Worm (Caenorhabditis elegans) whole organism, L1 larva: ENCODE measurements around the gene R08C7.11.

Experiments used
- C16A3.4 ChIP-seq: fragments of 150-350 bp; optimal IDR thresholded peaks from 2 replicates; lab custom pipeline; 2014; ENCODE audit warnings: missing biosample characterization, missing genetic modification characterization
- F16B12.6 ChIP-seq: fragments of 150-350 bp; optimal IDR thresholded peaks from 2 replicates; lab custom pipeline; 2014; ENCODE audit warnings: missing biosample characterization, missing genetic modification characterization
- aha-1 ChIP-seq: fragments of 150-350 bp; optimal IDR thresholded peaks from 2 replicates; lab custom pipeline; 2014; ENCODE audit warnings: missing biosample characterization, missing genetic modification characterization
- alr-1 ChIP-seq: fragments of 200-800 bp; sonication (Bioruptor generic); optimal IDR thresholded peaks from 2 replicates; lab custom pipeline; 2018; ENCODE audit warnings: borderline replicate concordance, mild to moderate bottlenecking, missing genetic modification characterization, missing compliant biosample characterization
- ama-1 ChIP-seq: fragments of 150-350 bp; optimal IDR thresholded peaks from 2 replicates; lab custom pipeline; 2014
- dsc-1 ChIP-seq: sonication (generic microtip); optimal IDR thresholded peaks from 2 replicates; lab custom pipeline; 2016; ENCODE audit warnings: mild to moderate bottlenecking, missing genetic modification characterization, missing compliant biosample characterization
- efl-1 ChIP-seq, 4 experiments: fragments of 150-350 bp; optimal IDR thresholded peaks in 3 of 4; peaks in 1 of 4; 1 replicate in 1 of 4; 2 replicates in 3 of 4; lab custom pipeline; 2014; ENCODE audit warnings: missing biosample characterization in 2 of 4, missing genetic modification characterization in 2 of 4, missing genetic modification reagents in 2 of 4
- egl-27 ChIP-seq, 2 experiments: fragments of 150-350 bp in 1 of 2; sonication (generic microtip); optimal IDR thresholded peaks; 3 replicates each; lab custom pipeline; 2017 to 2018; ENCODE audit warnings: missing biosample characterization in 2 of 2, missing genetic modification characterization in 2 of 2, missing genetic modification reagents in 2 of 2
- elt-3 ChIP-seq, 6 experiments: fragments of 150-350 bp in 1 of 6; sonication (generic microtip); optimal IDR thresholded peaks; 2 replicates each; lab custom pipeline; 2017 to 2018; ENCODE audit warnings: missing biosample characterization in 6 of 6, missing genetic modification characterization in 6 of 6, inconsistent platforms in 1 of 6
- ets-5 ChIP-seq: fragments of 200-800 bp; sonication (Bioruptor generic); IDR thresholded peaks from 2 replicates; pipeline ENCODE4 v1.3.6; 2022; ENCODE audit warnings: missing genetic modification characterization, missing compliant biosample characterization
- fkh-8 ChIP-seq: sonication (generic microtip); optimal IDR thresholded peaks from 2 replicates; lab custom pipeline; 2016; ENCODE audit warnings: mild to moderate bottlenecking, missing genetic modification characterization, missing compliant biosample characterization
- grh-1 ChIP-seq: fragments of 200-800 bp; sonication (Bioruptor generic); IDR thresholded peaks from 2 replicates; pipeline ENCODE4 v1.3.6; 2022; ENCODE audit warnings: missing genetic modification reagents, missing genetic modification characterization, missing compliant biosample characterization
- hlh-4 ChIP-seq: sonication (generic microtip); optimal IDR thresholded peaks from 2 replicates; lab custom pipeline; 2016; ENCODE audit warnings: mild to moderate bottlenecking, missing genetic modification characterization, missing compliant biosample characterization
- irx-1 ChIP-seq: sonication (generic microtip); optimal IDR thresholded peaks from 2 replicates; lab custom pipeline; 2016; ENCODE audit warnings: missing genetic modification characterization, missing compliant biosample characterization
- isw-1 ChIP-seq: fragments of 200-800 bp; sonication (Bioruptor generic); IDR thresholded peaks from 2 replicates; pipeline ENCODE4 v1.3.6; 2022; ENCODE audit warnings: missing genetic modification characterization, missing compliant biosample characterization
- jun-1 ChIP-seq: fragments of 150-350 bp; optimal IDR thresholded peaks from 2 replicates; lab custom pipeline; 2014; ENCODE audit warnings: missing biosample characterization, missing genetic modification reagents, missing genetic modification characterization
- lin-14 ChIP-seq: fragments of 200-800 bp; sonication (Bioruptor generic); optimal IDR thresholded peaks from 2 replicates; lab custom pipeline; 2018; ENCODE audit warnings: mild to moderate bottlenecking, missing genetic modification characterization, moderate library complexity, missing compliant biosample characterization
- mep-1 ChIP-seq: fragments of 150-350 bp; optimal IDR thresholded peaks from 2 replicates; lab custom pipeline; 2014; ENCODE audit warnings: missing biosample characterization, missing genetic modification characterization
- nhr-20 ChIP-seq: sonication (generic microtip); optimal IDR thresholded peaks from 2 replicates; lab custom pipeline; 2016; ENCODE audit warnings: mild to moderate bottlenecking, missing genetic modification characterization, missing compliant biosample characterization
- nhr-76 ChIP-seq: sonication (generic microtip); optimal IDR thresholded peaks from 2 replicates; lab custom pipeline; 2017; ENCODE audit warnings: missing biosample characterization, missing genetic modification characterization
- nhr-84 ChIP-seq: sonication (generic microtip); optimal IDR thresholded peaks from 2 replicates; lab custom pipeline; 2017; ENCODE audit warnings: missing biosample characterization, missing genetic modification characterization
- nhr-90 ChIP-seq: sonication (generic microtip); optimal IDR thresholded peaks from 2 replicates; lab custom pipeline; 2016; ENCODE audit warnings: mild to moderate bottlenecking, missing genetic modification characterization, missing compliant biosample characterization; ENCODE audit not compliant: poor library complexity
- snpc-4 ChIP-seq: fragments of 150-350 bp; optimal IDR thresholded peaks from 2 replicates; lab custom pipeline; 2014; ENCODE audit warnings: missing biosample characterization, missing genetic modification characterization
- snu-23 ChIP-seq: sonication (generic microtip); optimal IDR thresholded peaks from 2 replicates; lab custom pipeline; 2016; ENCODE audit warnings: missing genetic modification characterization, missing compliant biosample characterization
- sptf-1 ChIP-seq: fragments of 150-350 bp; optimal IDR thresholded peaks from 2 replicates; lab custom pipeline; 2014; ENCODE audit warnings: missing biosample characterization, missing genetic modification characterization
- sup-37 ChIP-seq: fragments of 200-800 bp; sonication (Bioruptor generic); optimal IDR thresholded peaks from 2 replicates; lab custom pipeline; 2018; ENCODE audit warnings: mild to moderate bottlenecking, missing genetic modification characterization, missing compliant biosample characterization
- tbx-2 ChIP-seq: sonication (generic microtip); optimal IDR thresholded peaks from 2 replicates; lab custom pipeline; 2016; ENCODE audit warnings: missing genetic modification characterization, missing compliant biosample characterization
- unc-30 ChIP-seq: sonication (generic microtip); optimal IDR thresholded peaks from 2 replicates; lab custom pipeline; 2017; ENCODE audit warnings: missing biosample characterization, missing genetic modification characterization
- unc-62 ChIP-seq: fragments of 150-350 bp; optimal IDR thresholded peaks from 2 replicates; lab custom pipeline; 2014; ENCODE audit warnings: missing biosample characterization, missing genetic modification reagents, missing genetic modification characterization
- unc-98 ChIP-seq: fragments of 200-800 bp; sonication (Bioruptor generic); IDR thresholded peaks from 2 replicates; pipeline ENCODE4 v1.3.6; 2022; ENCODE audit warnings: missing genetic modification characterization, missing compliant biosample characterization
- zag-1 ChIP-seq: fragments of 150-350 bp; optimal IDR thresholded peaks from 2 replicates; lab custom pipeline; 2014; ENCODE audit warnings: missing biosample characterization, missing genetic modification characterization
- zip-4 ChIP-seq: fragments of 200-800 bp; sonication (Bioruptor generic); optimal IDR thresholded peaks from 2 replicates; lab custom pipeline; 2018; ENCODE audit warnings: mild to moderate bottlenecking, missing genetic modification characterization, moderate library complexity, missing compliant biosample characterization
- ztf-11 ChIP-seq, 2 experiments: sonication (generic microtip); optimal IDR thresholded peaks; 2 replicates each; lab custom pipeline; 2016 to 2017; ENCODE audit warnings: missing genetic modification characterization in 2 of 2, missing biosample characterization in 1 of 2, missing compliant biosample characterization in 1 of 2
- ztf-4 ChIP-seq: fragments of 150-350 bp; optimal IDR thresholded peaks from 2 replicates; lab custom pipeline; 2014; ENCODE audit warnings: missing biosample characterization, missing genetic modification characterization

Gene R08C7.11

ce11 chrIV:4429901-4430300, 24.8 kb downstream of the R08C7.11 start, which contains the start of the genes str-185 and R08C7.5:
TSS of gene str-185 (minus strand) at chrIV:4430001.
TSS of gene R08C7.5 (plus strand) at chrIV:4430229.
- no peak for TF ChIP-seq unc-62 (GFP tag; lab: Kevin White, UChicago)
- no peak for TF ChIP-seq ama-1 (lab: Kevin White, UChicago)
- TF ChIP-seq ztf-11 (tag; optimal IDR thresholded peaks at IDR 0.05; lab: Kevin White, UChicago): no peak
- no peak for TF ChIP-seq fkh-8 (tag; lab: Kevin White, UChicago)

ce11 chrIV:4423885-4424284, 30.9 kb downstream of the R08C7.11 start:
- no peak for TF ChIP-seq nhr-76 (tag; lab: Kevin White, UChicago)
- TF ChIP-seq nhr-20 (tag; lab: Kevin White, UChicago): no peak
- no peak for TF ChIP-seq lin-14
- no peak for TF ChIP-seq snu-23
- TF ChIP-seq nhr-84 (tag; lab: Kevin White, UChicago): no peak
- TF ChIP-seq tbx-2 (tag; lab: Kevin White, UChicago): no peak
- no peak for TF ChIP-seq elt-3 (tag; optimal IDR thresholded peaks at IDR 0.05; lab: Kevin White, UChicago)
- no peak for TF ChIP-seq C16A3.4 (tag; lab: Kevin White, UChicago)

ce11 chrIV:4423026-4423425, 31.7 kb downstream of the R08C7.11 start:
- TF ChIP-seq dsc-1 (tag; lab: Kevin White, UChicago): no peak
- TF ChIP-seq lin-14: no peak
- no peak for TF ChIP-seq alr-1
- TF ChIP-seq zag-1 (tag; lab: Kevin White, UChicago): no peak
- no peak for TF ChIP-seq F16B12.6 (tag; lab: Kevin White, UChicago)
- no peak for TF ChIP-seq efl-1 (optimal IDR thresholded peaks at IDR 0.05; lab: Kevin White, UChicago)
- TF ChIP-seq efl-1 (GFP tag; optimal IDR thresholded peaks at IDR 0.05 in 1 of 2; lab: Kevin White, UChicago): no peak
- TF ChIP-seq isw-1 (GFP tag; lab: Robert Waterston, UW): no peak
- TF ChIP-seq aha-1: no peak
- TF ChIP-seq unc-98 (GFP tag; lab: Robert Waterston, UW): no peak
- TF ChIP-seq, all 84 proteins: peak for 0

ce11 chrIV:4422029-4422428, 32.7 kb downstream of the R08C7.11 start, which contains the start of gene clec-175:
TSS of gene clec-175 (plus strand) at chrIV:4422329.
- TF ChIP-seq nhr-76 (tag; lab: Kevin White, UChicago): no peak
- TF ChIP-seq jun-1: no peak
- TF ChIP-seq unc-62 (GFP tag; lab: Kevin White, UChicago): no peak
- TF ChIP-seq sup-37 (GFP tag; lab: Kevin White, UChicago): no peak
- no peak for TF ChIP-seq unc-98 (GFP tag; lab: Robert Waterston, UW)
- no peak for TF ChIP-seq hlh-4 (tag; lab: Kevin White, UChicago)
- TF ChIP-seq aha-1: no peak
- no peak for TF ChIP-seq mep-1 (tag; lab: Kevin White, UChicago)
- TF ChIP-seq irx-1 (tag; lab: Kevin White, UChicago): no peak
- TF ChIP-seq elt-3 (tag; optimal IDR thresholded peaks at IDR 0.05; lab: Kevin White, UChicago): no peak
- TF ChIP-seq ets-5 (GFP tag; lab: Robert Waterston, UW): no peak
- no peak for TF ChIP-seq unc-30 (tag; lab: Kevin White, UChicago)
- TF ChIP-seq nhr-90 (tag; lab: Kevin White, UChicago): no peak
- no peak for TF ChIP-seq egl-27 (tag; optimal IDR thresholded peaks at IDR 0.05; lab: Kevin White, UChicago)
- no peak for TF ChIP-seq grh-1
- no peak for TF ChIP-seq snpc-4 (tag; lab: Kevin White, UChicago)
- no peak for TF ChIP-seq ztf-4
- no peak for TF ChIP-seq sptf-1

- TF ChIP-seq efl-1 (optimal IDR thresholded peaks at IDR 0.05; lab: Kevin White, UChicago): no peak
- TF ChIP-seq efl-1 (GFP tag; optimal IDR thresholded peaks at IDR 0.05 in 1 of 2; lab: Kevin White, UChicago): peak in 1 of 2 experiments; percentile 58
- TF ChIP-seq zip-4: no peak
- no peak for TF ChIP-seq hlh-4 (tag; lab: Kevin White, UChicago)
Measured at ce11 chrIV:4413114-4413513, 41.6 kb downstream of the R08C7.11 start.
